Worm (Caenorhabditis elegans): ENCODE results near the gene F46C5.4.

Gene F46C5.4

ce11 chrII:8835857-8836256 is at the start of gene F46C5.4:
Gene F46C5.4, plus strand, starts transcription at chrII:8836078.
- TF ChIP-seq pha-2 (tag; optimal IDR thresholded peaks at IDR 0.05) (no peak), unc-42 (tag; optimal IDR thresholded peaks at IDR 0.05) (peak; percentile 58)

- TF ChIP-seq pha-4 (tag; optimal IDR thresholded peaks at IDR 0.05) (no peak), hlh-30 (tag; optimal IDR thresholded peaks at IDR 0.05; ENCODE audit: insufficient read depth) (peak; percentile 100), ceh-34 (tag; optimal IDR thresholded peaks at IDR 0.05) (peak; percentile 66), hlh-6 (tag; optimal IDR thresholded peaks at IDR 0.05) (no peak), ztf-16 (tag; optimal IDR thresholded peaks at IDR 0.05) (peak; percentile 13), C38D4.7 (GFP tag; optimal IDR thresholded peaks at IDR 0.05) (no peak), rnt-1 (tag; optimal IDR thresholded peaks at IDR 0.05) (peak; percentile 95), ceh-30 (tag; optimal IDR thresholded peaks at IDR 0.05) (no peak), ceh-18 (tag; optimal IDR thresholded peaks at IDR 0.05) (peak; percentile 88), pros-1 (tag; optimal IDR thresholded peaks at IDR 0.05) (peak; percentile 48), hlh-8 (tag; optimal IDR thresholded peaks at IDR 0.05) (no peak), ceh-24 (tag; optimal IDR thresholded peaks at IDR 0.05) (no peak), ceh-22 (tag; optimal IDR thresholded peaks at IDR 0.05) (no peak), ttx-3 (tag; optimal IDR thresholded peaks at IDR 0.05) (no peak), unc-86 (tag; optimal IDR thresholded peaks at IDR 0.05) (no peak), sox-4 (tag; optimal IDR thresholded peaks at IDR 0.05) (no peak), ceh-31 (tag; optimal IDR thresholded peaks at IDR 0.05) (peak; percentile 91), nhr-11 (tag; optimal IDR thresholded peaks at IDR 0.05) (no peak), sox-2 (GFP tag; IDR thresholded peaks at IDR 0.05) (no peak; the same call in 1 of the 2 replicates), unc-42 (tag; optimal IDR thresholded peaks at IDR 0.05) (peak; percentile 84), mec-3 (tag; optimal IDR thresholded peaks at IDR 0.05; ENCODE audit: borderline replicate concordance) (no peak), C08G9.2 (tag; optimal IDR thresholded peaks at IDR 0.05) (no peak), ref-2 (tag; optimal IDR thresholded peaks at IDR 0.05) (peak; percentile 50), sdc-2 (tag; optimal IDR thresholded peaks at IDR 0.05) (peak; percentile 36), K09A11.1 (tag; optimal IDR thresholded peaks at IDR 0.05; ENCODE audit: insufficient read depth) (peak; percentile 50), odd-2 (tag; optimal IDR thresholded peaks at IDR 0.05) (no peak), npax-4 (tag; optimal IDR thresholded peaks at IDR 0.05) (no peak), ceh-9 (tag; optimal IDR thresholded peaks at IDR 0.05) (no peak), elt-2 (tag; optimal IDR thresholded peaks at IDR 0.05) (peak; percentile 67), madf-2 (tag; optimal IDR thresholded peaks at IDR 0.05) (peak; percentile 1), pat-9 (tag; optimal IDR thresholded peaks at IDR 0.05) (no peak), zip-5 (tag; optimal IDR thresholded peaks at IDR 0.05) (no peak), unc-3 (GFP tag; conservative IDR thresholded peaks at IDR 0.05) (no peak), unc-3 (tag; optimal IDR thresholded peaks at IDR 0.05) (no peak), ceh-2 (tag; optimal IDR thresholded peaks at IDR 0.05) (peak; percentile 66), fkh-10 (GFP tag; optimal IDR thresholded peaks at IDR 0.05) (peak; percentile 11), elt-4 (tag; optimal IDR thresholded peaks at IDR 0.05) (no peak), lin-11 (tag; optimal IDR thresholded peaks at IDR 0.05) (no peak), lim-6 (tag; optimal IDR thresholded peaks at IDR 0.05) (no peak), ceh-19 (GFP tag; optimal IDR thresholded peaks at IDR 0.05) (peak; percentile 6), nhr-232 (tag; optimal IDR thresholded peaks at IDR 0.05) (no peak), dmd-4 (tag; optimal IDR thresholded peaks at IDR 0.05; ENCODE audit: borderline replicate concordance) (no peak), hlh-15 (tag; optimal IDR thresholded peaks at IDR 0.05) (no peak), syd-9 (tag; optimal IDR thresholded peaks at IDR 0.05) (no peak), ceh-45 (GFP tag; IDR thresholded peaks at IDR 0.05) (no peak), eyg-1 (tag; optimal IDR thresholded peaks at IDR 0.05) (no peak), hlh-13 (GFP tag; optimal IDR thresholded peaks at IDR 0.05) (no peak), gmeb-2 (tag; optimal IDR thresholded peaks at IDR 0.05) (no peak), pax-1 (tag; optimal IDR thresholded peaks at IDR 0.05) (peak; percentile 82), ets-4 (tag; optimal IDR thresholded peaks at IDR 0.05) (peak; percentile 66), F13H6.1 (tag; optimal IDR thresholded peaks at IDR 0.05) (peak; percentile 35)
Observed at ce11 chrII:8787376-8787775, 48.5 kb upstream of the F46C5.4 start.

Data from whole organism, late embryonic.